Worm (Caenorhabditis elegans) whole organism, L4 larva: ENCODE results near the gene srh-111.

Experiments used
- F10B5.3 ChIP-seq: sonication (generic microtip); optimal IDR thresholded peaks from 2 replicates; lab custom pipeline; 2016; ENCODE audit warnings: mild to moderate bottlenecking, missing genetic modification characterization, missing compliant biosample characterization
- ceh-28 ChIP-seq: fragments of 150-350 bp; optimal IDR thresholded peaks from 2 replicates; lab custom pipeline; 2014; ENCODE audit warnings: missing biosample characterization, missing genetic modification reagents, missing genetic modification characterization
- fkh-10 ChIP-seq: fragments of 150-350 bp; optimal IDR thresholded peaks from 2 replicates; lab custom pipeline; 2014; ENCODE audit warnings: missing biosample characterization, missing genetic modification reagents, missing genetic modification characterization
- mxl-2 ChIP-seq: fragments of 200-800 bp; sonication (Bioruptor generic); conservative IDR thresholded peaks from 2 replicates; pipeline ENCODE4 v1.3.6; 2022; ENCODE audit warnings: missing genetic modification reagents, missing genetic modification characterization, missing compliant biosample characterization
- nhr-11 ChIP-seq: fragments of 150-350 bp; optimal IDR thresholded peaks from 2 replicates; lab custom pipeline; 2014; ENCODE audit warnings: missing biosample characterization, missing genetic modification characterization
- nhr-28 ChIP-seq: fragments of 150-350 bp; optimal IDR thresholded peaks from 2 replicates; lab custom pipeline; 2014; ENCODE audit warnings: missing biosample characterization, missing genetic modification characterization
- skn-1 ChIP-seq: fragments of 150-350 bp; optimal IDR thresholded peaks from 2 replicates; lab custom pipeline; 2014; ENCODE audit warnings: missing biosample characterization, missing genetic modification characterization
- snpc-4 ChIP-seq: fragments of 150-350 bp; optimal IDR thresholded peaks from 2 replicates; lab custom pipeline; 2014; ENCODE audit warnings: missing biosample characterization, missing genetic modification characterization
- unc-130 ChIP-seq: sonication (generic microtip); optimal IDR thresholded peaks from 2 replicates; lab custom pipeline; 2016; ENCODE audit warnings: missing genetic modification reagents, missing genetic modification characterization, missing compliant biosample characterization
- unc-62 ChIP-seq, 3 experiments: fragments of 150-350 bp in 1 of 3; sonication (generic microtip); optimal IDR thresholded peaks in 2 of 3; peaks in 1 of 3; 1 replicate in 1 of 3; 2 replicates in 2 of 3; lab custom pipeline; 2014 to 2017; ENCODE audit warnings: missing biosample characterization in 3 of 3, missing genetic modification characterization in 3 of 3, missing genetic modification reagents in 3 of 3, missing genotype in 1 of 3

DNA sequence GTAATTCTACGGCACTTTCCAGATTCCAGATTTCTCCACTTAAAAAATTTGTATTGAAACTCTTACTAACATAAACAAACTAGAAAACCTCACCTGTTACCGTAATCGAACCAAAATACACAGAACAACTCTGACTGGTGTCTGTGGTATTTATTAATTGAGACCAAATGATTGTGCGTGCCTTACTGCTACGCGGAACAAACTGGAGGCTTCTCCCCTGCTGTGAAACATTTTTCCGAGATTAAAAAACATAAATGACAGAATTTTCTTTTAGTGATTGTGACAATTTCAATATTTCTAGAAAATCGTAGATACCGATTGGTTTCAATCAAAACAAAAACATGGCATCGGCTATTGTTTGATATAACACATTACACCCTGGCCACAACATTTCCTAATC is 35.1 kb downstream of the srh-111 start:
- TF ChIP-seq skn-1 (tag; lab: Kevin White, UChicago) = no peak
- no peak for TF ChIP-seq unc-62 (GFP tag; optimal IDR thresholded peaks at IDR 0.05 in 1 of 2; lab: Kevin White, UChicago)
- TF ChIP-seq unc-62 (tag; optimal IDR thresholded peaks at IDR 0.05; lab: Kevin White, UChicago) = no peak
- no peak for TF ChIP-seq fkh-10 (GFP tag; lab: Kevin White, UChicago)
- TF ChIP-seq mxl-2 = no peak
- no peak for TF ChIP-seq nhr-11
- no peak for TF ChIP-seq ceh-28 (tag; lab: Kevin White, UChicago)
- no peak for TF ChIP-seq nhr-28
- TF ChIP-seq snpc-4 = no peak
- TF ChIP-seq unc-130 = no peak
- no peak for TF ChIP-seq F10B5.3
